Fruit fly (Drosophila melanogaster): Measurements from ENCODE around the gene CG3528.

DNA sequence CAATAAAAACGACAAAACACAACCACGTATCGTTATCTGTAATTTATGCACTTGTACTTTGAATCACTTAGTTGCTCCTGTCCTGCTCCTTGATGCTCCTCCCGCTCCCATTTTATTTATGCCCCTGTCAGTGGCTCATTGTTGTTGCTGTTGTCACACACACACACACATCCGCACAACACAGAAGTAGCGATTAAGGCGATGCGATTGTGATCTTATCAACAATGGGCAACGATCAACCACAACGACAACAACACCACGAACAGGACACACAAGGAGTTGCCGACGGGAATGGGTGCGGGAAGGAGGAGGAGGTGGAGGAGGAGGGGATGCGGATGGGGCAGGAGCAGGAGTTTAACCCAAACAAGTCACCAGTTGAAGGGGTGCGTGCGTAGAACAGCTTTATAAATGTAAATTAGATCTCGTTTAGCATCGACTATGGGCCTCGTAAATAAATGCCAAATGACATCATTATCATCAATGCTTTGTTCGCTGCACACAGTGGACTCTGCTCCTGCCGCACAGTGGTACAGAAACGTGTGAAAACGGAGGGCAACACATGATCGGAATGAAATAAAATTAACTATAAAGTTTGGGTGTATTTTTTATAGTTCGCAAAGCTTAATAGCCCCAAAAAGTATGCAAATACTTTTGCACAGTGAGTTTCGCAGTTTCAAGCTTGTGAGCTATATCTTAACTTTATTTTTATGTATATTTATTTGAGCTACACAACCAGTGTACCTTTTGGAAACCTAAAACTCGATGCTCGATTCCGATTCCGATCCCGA is 33.9 kb downstream of the CG3528 start:
- TF ChIP-seq pan (optimal IDR thresholded peaks at IDR 0.05) = no peak
- no peak for TF ChIP-seq Dll (optimal IDR thresholded peaks at IDR 0.05)
- TF ChIP-seq usp (GFP tag; optimal IDR thresholded peaks at IDR 0.05) = no peak
- TF ChIP-seq EcR (GFP tag; optimal IDR thresholded peaks at IDR 0.05) = no peak
- TF ChIP-seq psq (optimal IDR thresholded peaks at IDR 0.05) = no peak

Measured in whole organism.